Worm (Caenorhabditis elegans): ENCODE measurements around the gene scc-3.

DNA sequence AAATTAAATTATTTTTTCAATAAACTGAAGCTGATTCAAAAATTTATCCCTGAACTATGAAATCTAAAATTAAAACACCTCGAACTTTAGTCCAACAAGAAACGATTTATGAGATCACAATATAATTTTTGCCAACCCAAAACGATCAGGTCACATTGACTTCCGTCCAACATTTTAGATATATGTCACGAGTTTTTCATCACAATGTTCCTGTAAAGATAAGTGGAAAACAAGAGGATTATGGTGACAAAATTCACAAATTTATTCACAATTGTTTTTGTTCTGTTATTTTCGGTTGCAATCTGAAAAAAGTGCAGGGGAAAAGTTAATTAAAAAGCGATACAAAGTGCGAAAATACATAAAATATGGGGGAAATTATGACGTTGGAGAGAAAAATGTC lies 52.9 kb downstream of the scc-3 start:
- TF ChIP-seq lsy-2 (tag; optimal IDR thresholded peaks at IDR 0.05) (no peak), lin-39 (tag; optimal IDR thresholded peaks at IDR 0.05) (no peak), blmp-1 (tag; optimal IDR thresholded peaks at IDR 0.05; ENCODE audit: insufficient read depth) (no peak)
